Worm (Caenorhabditis elegans) whole organism, young adult: ENCODE results near the gene oma-1.

Experiments used
- B0336.3 ChIP-seq: fragments of 200-800 bp; sonication (Bioruptor generic); IDR thresholded peaks from 2 replicates; pipeline ENCODE4 v1.3.6; 2022; ENCODE audit warnings: missing genetic modification characterization, missing compliant biosample characterization
- F23B12.7 ChIP-seq: sonication (generic microtip); optimal IDR thresholded peaks from 2 replicates; lab custom pipeline; 2017; ENCODE audit warnings: missing genetic modification characterization, mild to moderate bottlenecking, missing compliant biosample characterization, antibody characterized with exemption, moderate library complexity; ENCODE audit not compliant: insufficient read depth
- K12H6.12 ChIP-seq: fragments of 200-800 bp; sonication (Bioruptor generic); optimal IDR thresholded peaks from 2 replicates; lab custom pipeline; 2018; ENCODE audit warnings: mild to moderate bottlenecking, missing genetic modification characterization, missing compliant biosample characterization
- Y56A3A.18 ChIP-seq: fragments of 200-800 bp; sonication (Bioruptor generic); IDR thresholded peaks from 2 replicates; pipeline ENCODE4 v1.3.6; 2022; ENCODE audit warnings: missing genetic modification reagents, missing genetic modification characterization, missing compliant biosample characterization
- ZK185.1 ChIP-seq: sonication (generic microtip); optimal IDR thresholded peaks from 2 replicates; lab custom pipeline; 2016; ENCODE audit warnings: mild to moderate bottlenecking, missing genetic modification characterization, missing compliant biosample characterization; ENCODE audit not compliant: poor library complexity, severe bottlenecking
- atf-7 ChIP-seq: sonication (generic microtip); optimal IDR thresholded peaks from 2 replicates; lab custom pipeline; 2017; ENCODE audit warnings: mild to moderate bottlenecking, missing genetic modification characterization, missing compliant biosample characterization
- athp-1 ChIP-seq: sonication (generic microtip); optimal IDR thresholded peaks from 2 replicates; lab custom pipeline; 2017; ENCODE audit warnings: mild to moderate bottlenecking, missing genetic modification characterization, missing compliant biosample characterization
- attf-3 ChIP-seq: fragments of 200-800 bp; sonication (Bioruptor generic); conservative IDR thresholded peaks from 2 replicates; pipeline ENCODE4 v1.3.6; 2022; ENCODE audit warnings: missing genetic modification reagents, missing genetic modification characterization, missing compliant biosample characterization
- attf-5 ChIP-seq: fragments of 200-800 bp; sonication (Bioruptor generic); optimal IDR thresholded peaks from 2 replicates; lab custom pipeline; 2018; ENCODE audit warnings: mild to moderate bottlenecking, missing genetic modification characterization, missing compliant biosample characterization
- cebp-1 ChIP-seq, 2 experiments: fragments of 200-800 bp in 1 of 2; sonication (Bioruptor generic) in 1 of 2; sonication (generic microtip) in 1 of 2; IDR thresholded peaks in 1 of 2; optimal IDR thresholded peaks in 1 of 2; 2 replicates each; pipeline versions ENCODE4 v1.3.6 to Lab custom; 2017 to 2022; ENCODE audit warnings: missing compliant biosample characterization in 2 of 2, missing genetic modification characterization in 2 of 2, mild to moderate bottlenecking in 1 of 2, missing genetic modification reagents in 1 of 2, moderate library complexity in 1 of 2
- cebp-2 ChIP-seq: fragments of 200-800 bp; sonication (Bioruptor generic); IDR thresholded peaks from 2 replicates; pipeline ENCODE4 v1.3.6; 2022; ENCODE audit warnings: missing genetic modification characterization, missing compliant biosample characterization
- ceh-40 ChIP-seq: fragments of 200-800 bp; sonication (Bioruptor generic); IDR thresholded peaks from 2 replicates; pipeline ENCODE4 v1.3.6; 2022; ENCODE audit warnings: missing genetic modification characterization, missing compliant biosample characterization
- ceh-58 ChIP-seq: fragments of 200-800 bp; sonication (Bioruptor generic); IDR thresholded peaks from 2 replicates; pipeline ENCODE4 v1.3.6; 2022; ENCODE audit warnings: missing genetic modification characterization, missing compliant biosample characterization
- dox-1 ChIP-seq: fragments of 200-800 bp; sonication (Bioruptor generic); IDR thresholded peaks from 2 replicates; pipeline ENCODE4 v1.3.6; 2022; ENCODE audit warnings: missing genetic modification reagents, missing genetic modification characterization, missing compliant biosample characterization
- efl-1 ChIP-seq: fragments of 150-350 bp; optimal IDR thresholded peaks from 2 replicates; lab custom pipeline; 2014; ENCODE audit warnings: missing biosample characterization, missing genetic modification reagents, missing genetic modification characterization
- egrh-3 ChIP-seq: fragments of 200-800 bp; sonication (Bioruptor generic); IDR thresholded peaks from 2 replicates; pipeline ENCODE4 v1.3.6; 2022; ENCODE audit warnings: missing genetic modification reagents, missing genetic modification characterization, missing compliant biosample characterization
- ets-4 ChIP-seq: fragments of 200-800 bp; sonication (Bioruptor generic); optimal IDR thresholded peaks from 2 replicates; lab custom pipeline; 2018; ENCODE audit warnings: mild to moderate bottlenecking, missing genetic modification characterization, missing compliant biosample characterization
- hmg-1.2 ChIP-seq: fragments of 200-800 bp; sonication (Bioruptor generic); IDR thresholded peaks from 2 replicates; pipeline ENCODE4 v1.3.6; 2022; ENCODE audit warnings: missing genetic modification reagents, missing genetic modification characterization, missing compliant biosample characterization
- hmg-20 ChIP-seq: fragments of 200-800 bp; sonication (Bioruptor generic); IDR thresholded peaks from 2 replicates; pipeline ENCODE4 v1.3.6; 2022; ENCODE audit warnings: missing genetic modification reagents, missing genetic modification characterization, missing compliant biosample characterization
- let-607 ChIP-seq, 2 experiments: fragments of 200-800 bp in 1 of 2; sonication (Bioruptor generic) in 1 of 2; sonication (generic microtip) in 1 of 2; optimal IDR thresholded peaks; 2 replicates each; lab custom pipeline; 2016 to 2018; ENCODE audit warnings: mild to moderate bottlenecking in 2 of 2, missing compliant biosample characterization in 2 of 2, missing genetic modification characterization in 2 of 2, moderate library complexity in 2 of 2, missing genotype in 1 of 2
- lin-40 ChIP-seq: sonication (generic microtip); optimal IDR thresholded peaks from 2 replicates; lab custom pipeline; 2016; ENCODE audit warnings: missing genetic modification characterization, mild to moderate bottlenecking, missing compliant biosample characterization, missing genotype, missing genetic modification reagents
- lin-54 ChIP-seq: fragments of 200-800 bp; sonication (Bioruptor generic); optimal IDR thresholded peaks from 2 replicates; lab custom pipeline; 2018; ENCODE audit warnings: mild to moderate bottlenecking, missing genetic modification characterization, missing compliant biosample characterization
- lsy-27 ChIP-seq: sonication (generic microtip); optimal IDR thresholded peaks from 2 replicates; lab custom pipeline; 2017; ENCODE audit warnings: missing genetic modification characterization, mild to moderate bottlenecking, missing compliant biosample characterization, antibody characterized with exemption, missing genotype, borderline replicate concordance; ENCODE audit not compliant: insufficient read depth
- madf-10 ChIP-seq: sonication (generic microtip); optimal IDR thresholded peaks from 2 replicates; lab custom pipeline; 2016; ENCODE audit warnings: mild to moderate bottlenecking, missing genetic modification characterization, missing compliant biosample characterization
- madf-6 ChIP-seq: fragments of 200-800 bp; sonication (Bioruptor generic); IDR thresholded peaks from 2 replicates; pipeline ENCODE4 v1.3.6; 2022; ENCODE audit warnings: missing genetic modification reagents, missing genetic modification characterization, missing compliant biosample characterization
- madf-8 ChIP-seq: fragments of 200-800 bp; sonication (Bioruptor generic); conservative IDR thresholded peaks from 2 replicates; pipeline ENCODE4 v1.3.6; 2022; ENCODE audit warnings: missing genetic modification reagents, missing genetic modification characterization, missing compliant biosample characterization
- mcd-1 ChIP-seq: fragments of 200-800 bp; sonication (Bioruptor generic); IDR thresholded peaks from 2 replicates; pipeline ENCODE4 v1.3.6; 2022; ENCODE audit warnings: missing genetic modification reagents, missing genetic modification characterization, missing compliant biosample characterization
- mxl-1 ChIP-seq: sonication (generic microtip); optimal IDR thresholded peaks from 2 replicates; lab custom pipeline; 2016; ENCODE audit warnings: missing genetic modification characterization, missing compliant biosample characterization
- nfyb-1 ChIP-seq: fragments of 200-800 bp; sonication (Bioruptor generic); IDR thresholded peaks from 2 replicates; pipeline ENCODE4 v1.3.6; 2022; ENCODE audit warnings: missing genetic modification reagents, missing genetic modification characterization, missing compliant biosample characterization
- nhr-179 ChIP-seq: sonication (generic microtip); optimal IDR thresholded peaks from 2 replicates; lab custom pipeline; 2016; ENCODE audit warnings: mild to moderate bottlenecking, missing genetic modification characterization, missing compliant biosample characterization
- nhr-80 ChIP-seq: sonication (generic microtip); optimal IDR thresholded peaks from 2 replicates; lab custom pipeline; 2016; ENCODE audit warnings: missing genetic modification characterization, missing compliant biosample characterization
- nhr-90 ChIP-seq: sonication (generic microtip); optimal IDR thresholded peaks from 2 replicates; lab custom pipeline; 2016; ENCODE audit warnings: missing genotype, mild to moderate bottlenecking, missing genetic modification characterization, missing compliant biosample characterization
- pbrm-1 ChIP-seq: fragments of 200-800 bp; sonication (Bioruptor generic); IDR thresholded peaks from 2 replicates; pipeline ENCODE4 v1.3.6; 2022; ENCODE audit warnings: missing genetic modification reagents, missing genetic modification characterization, missing compliant biosample characterization
- pha-4 ChIP-seq: fragments of 150-350 bp; sonication (generic microtip); optimal IDR thresholded peaks from 2 replicates; lab custom pipeline; 2014; ENCODE audit warnings: missing biosample characterization, missing genetic modification reagents, missing genetic modification characterization
- rpc-1 ChIP-seq, 2 experiments: fragments of 150-350 bp in 1 of 2; sonication (generic microtip) in 1 of 2; optimal IDR thresholded peaks; 2 replicates each; lab custom pipeline; 2014 to 2018; ENCODE audit warnings: missing biosample characterization in 1 of 2, missing genetic modification characterization in 1 of 2, missing genetic modification reagents in 1 of 2, missing genotype in 1 of 2
- sdz-38 ChIP-seq: sonication (generic microtip); optimal IDR thresholded peaks from 2 replicates; lab custom pipeline; 2016; ENCODE audit warnings: missing genotype, missing genetic modification characterization, missing compliant biosample characterization
- snpc-1.3 ChIP-seq: sonication (generic microtip); optimal IDR thresholded peaks from 2 replicates; lab custom pipeline; 2017; ENCODE audit warnings: missing genetic modification characterization, mild to moderate bottlenecking, missing compliant biosample characterization, antibody characterized with exemption, moderate library complexity, missing genotype, missing genetic modification reagents; ENCODE audit not compliant: insufficient read depth
- snpc-4 ChIP-seq, 5 experiments: fragments of 150-350 bp in 1 of 5; sonication (generic microtip) in 4 of 5; optimal IDR thresholded peaks; 2 replicates each; lab custom pipeline; 2014 to 2018; ENCODE audit warnings: missing genetic modification characterization in 5 of 5, missing biosample characterization in 3 of 5, antibody characterized with exemption in 2 of 5, mild to moderate bottlenecking in 2 of 5, missing compliant biosample characterization in 2 of 5, missing genotype in 2 of 5, moderate library complexity in 2 of 5, missing genetic modification reagents in 1 of 5
- somi-1 ChIP-seq: fragments of 200-800 bp; sonication (Bioruptor generic); optimal IDR thresholded peaks from 2 replicates; lab custom pipeline; 2018; ENCODE audit warnings: mild to moderate bottlenecking, missing genetic modification characterization, missing compliant biosample characterization
- tbp1 ChIP-seq: fragments of 200-800 bp; sonication (Bioruptor generic); optimal IDR thresholded peaks from 2 replicates; lab custom pipeline; 2018; ENCODE audit warnings: mild to moderate bottlenecking, missing genetic modification characterization, missing compliant biosample characterization
- unc-62 ChIP-seq: fragments of 150-350 bp; optimal IDR thresholded peaks from 2 replicates; lab custom pipeline; 2014; ENCODE audit warnings: missing biosample characterization, missing genetic modification reagents, missing genetic modification characterization
- ztf-18 ChIP-seq: sonication (generic microtip); optimal IDR thresholded peaks from 2 replicates; lab custom pipeline; 2016; ENCODE audit warnings: missing genotype, mild to moderate bottlenecking, missing genetic modification characterization, missing compliant biosample characterization
- ztf-26 ChIP-seq: sonication (generic microtip); optimal IDR thresholded peaks from 2 replicates; lab custom pipeline; 2017; ENCODE audit warnings: missing genetic modification characterization, missing compliant biosample characterization
- ztf-28 ChIP-seq: fragments of 200-800 bp; sonication (Bioruptor generic); IDR thresholded peaks from 2 replicates; pipeline ENCODE4 v1.3.6; 2022; ENCODE audit warnings: missing genetic modification reagents, missing genetic modification characterization, missing compliant biosample characterization

Gene oma-1

ce11 chrIV:8865343-8865742 is 23.4 kb upstream of the oma-1 start, which contains the start of gene C09G9.1:
TSS of gene C09G9.1 (minus strand) at chrIV:8865485.
- TF ChIP-seq madf-10 (tag; lab: Kevin White, UChicago), result no peak
- TF ChIP-seq pha-4, result peak; percentile 10

ce11 chrIV:8866092-8866491 is 22.7 kb upstream of the oma-1 start:
- peak; percentile 12 for TF ChIP-seq tbp1
- TF ChIP-seq ztf-28, result no peak
- no peak for TF ChIP-seq mxl-1 (tag; lab: Kevin White, UChicago)
- peak; percentile 23 for TF ChIP-seq madf-10 (tag; lab: Kevin White, UChicago)
- TF ChIP-seq ets-4 (GFP tag; lab: Kevin White, UChicago), result peak; percentile 68
- no peak for TF ChIP-seq ceh-40 (GFP tag; lab: Robert Waterston, UW)
- TF ChIP-seq ceh-58 (GFP tag; lab: Robert Waterston, UW), result no peak
- peak; percentile 62 for TF ChIP-seq nhr-90
- TF ChIP-seq madf-8 (GFP tag; lab: Robert Waterston, UW), result no peak
- TF ChIP-seq nhr-80 (tag; lab: Kevin White, UChicago), result peak; percentile 99
- peak; percentile 16 for TF ChIP-seq athp-1 (tag; lab: Kevin White, UChicago)
- TF ChIP-seq cebp-2, result no peak
- peak; percentile 17 for TF ChIP-seq atf-7
- TF ChIP-seq lsy-27, result no peak
- peak; percentile 44 for TF ChIP-seq somi-1
- TF ChIP-seq dox-1, result peak; percentile 90
- peak; percentile 17 for TF ChIP-seq ZK185.1
- peak; percentile 29; the same call in 1 of the 2 replicates for TF ChIP-seq egrh-3 (GFP tag; lab: Robert Waterston, UW)
- no peak for TF ChIP-seq unc-62 (GFP tag; lab: Kevin White, UChicago)
- TF ChIP-seq hmg-1.2, result peak; percentile 47
- TF ChIP-seq mcd-1, result 0 out of 2 replicates have a peak, but pooled peaks have one; percentile 32
- peak; percentile 55; the same call in 1 of the 2 replicates for TF ChIP-seq cebp-1 (GFP tag; IDR thresholded peaks at IDR 0.05; lab: Robert Waterston, UW)
- TF ChIP-seq cebp-1 (tag; optimal IDR thresholded peaks at IDR 0.05; lab: Kevin White, UChicago), result peak; percentile 91
- peak; percentile 63 for TF ChIP-seq attf-5 (GFP tag; lab: Kevin White, UChicago)
- TF ChIP-seq let-607 (tag; optimal IDR thresholded peaks at IDR 0.05; lab: Kevin White, UChicago), result peak; percentile 74 to 90
- 0 out of 2 replicates have a peak, but pooled peaks have one; percentile 10 for TF ChIP-seq hmg-20 (GFP tag; lab: Robert Waterston, UW)
- TF ChIP-seq K12H6.12 (tag; lab: Kevin White, UChicago), result peak; percentile 45
- TF ChIP-seq pbrm-1 (GFP tag; lab: Robert Waterston, UW), result no peak
- peak; percentile 17 for TF ChIP-seq efl-1
- TF ChIP-seq B0336.3 (GFP tag; lab: Robert Waterston, UW), result peak; percentile 55
- no peak for TF ChIP-seq nhr-179 (tag; lab: Kevin White, UChicago)
- peak; percentile 20 for TF ChIP-seq lin-54 (GFP tag; lab: Kevin White, UChicago)
- TF ChIP-seq sdz-38, result no peak
- TF ChIP-seq Y56A3A.18, result peak; percentile 77; the same call in 1 of the 2 replicates
- TF ChIP-seq madf-6, result peak; percentile 55; the same call in 1 of the 2 replicates
- TF ChIP-seq pha-4, result no peak
- peak; percentile 33 for TF ChIP-seq snpc-1.3
- peak; percentile 38 for TF ChIP-seq lin-40 (tag; lab: Kevin White, UChicago)
- no peak for TF ChIP-seq snpc-4 (GFP tag; optimal IDR thresholded peaks at IDR 0.05; lab: Kevin White, UChicago)
- peak in 2 of 4 experiments; percentile 30 to 41 for TF ChIP-seq snpc-4 (tag; optimal IDR thresholded peaks at IDR 0.05; lab: Kevin White, UChicago)
- no peak for TF ChIP-seq rpc-1 (optimal IDR thresholded peaks at IDR 0.05; lab: Kevin White, UChicago)
- TF ChIP-seq rpc-1 (tag; optimal IDR thresholded peaks at IDR 0.05; lab: Kevin White, UChicago), result no peak
- TF ChIP-seq nfyb-1 (GFP tag; lab: Robert Waterston, UW), result peak; percentile 61
- TF ChIP-seq ztf-26 (tag; lab: Kevin White, UChicago), result peak; percentile 67
- TF ChIP-seq ztf-18 (tag; lab: Kevin White, UChicago), result peak; percentile 53
- peak; percentile 23; the same call in 1 of the 2 replicates for TF ChIP-seq attf-3 (GFP tag; lab: Robert Waterston, UW)
- peak; percentile 68 for TF ChIP-seq F23B12.7 (tag; lab: Kevin White, UChicago)
